Worm (Caenorhabditis elegans) whole organism, early embryonic: Measurements from ENCODE around the gene hizr-1.

ENCODE experiments used
- B0310.2 ChIP-seq: sonication (generic microtip); optimal IDR thresholded peaks from 2 replicates; lab custom pipeline; 2016; ENCODE audit warnings: mild to moderate bottlenecking, missing genetic modification characterization, missing compliant biosample characterization
- F13C5.2 ChIP-seq: sonication (generic microtip); optimal IDR thresholded peaks from 2 replicates; lab custom pipeline; 2017; ENCODE audit warnings: mild to moderate bottlenecking, missing genetic modification characterization, inconsistent platforms, missing compliant biosample characterization
- aly-1 ChIP-seq: sonication (generic microtip); optimal IDR thresholded peaks from 2 replicates; lab custom pipeline; 2016; ENCODE audit warnings: missing genetic modification characterization, missing compliant biosample characterization
- ama-1 ChIP-seq: fragments of 150-350 bp; optimal IDR thresholded peaks from 2 replicates; lab custom pipeline; 2014
- ceh-13 ChIP-seq: fragments of 200-800 bp; sonication (Bioruptor generic); optimal IDR thresholded peaks from 2 replicates; lab custom pipeline; 2018; ENCODE audit warnings: mild to moderate bottlenecking, missing genetic modification characterization, missing compliant biosample characterization
- ceh-36 ChIP-seq: sonication (generic microtip); optimal IDR thresholded peaks from 2 replicates; lab custom pipeline; 2016; ENCODE audit warnings: missing genetic modification characterization, inconsistent platforms, missing compliant biosample characterization
- ets-7 ChIP-seq: sonication (generic microtip); optimal IDR thresholded peaks from 2 replicates; lab custom pipeline; 2016; ENCODE audit warnings: missing genotype, missing genetic modification characterization, missing compliant biosample characterization
- flt-1 ChIP-seq: fragments of 200-800 bp; sonication (Bioruptor generic); IDR thresholded peaks from 2 replicates; pipeline ENCODE4 v1.3.6; 2022; ENCODE audit warnings: missing genetic modification characterization, missing compliant biosample characterization
- hmbx-1 ChIP-seq: sonication (generic microtip); optimal IDR thresholded peaks from 2 replicates; lab custom pipeline; 2016; ENCODE audit warnings: mild to moderate bottlenecking, missing genetic modification characterization, missing compliant biosample characterization
- hmg-4 ChIP-seq: fragments of 200-800 bp; sonication (Bioruptor generic); optimal IDR thresholded peaks from 2 replicates; lab custom pipeline; 2018; ENCODE audit warnings: mild to moderate bottlenecking, missing genetic modification characterization, missing compliant biosample characterization
- hnd-1 ChIP-seq: sonication (generic microtip); optimal IDR thresholded peaks from 2 replicates; lab custom pipeline; 2016; ENCODE audit warnings: missing genetic modification characterization, missing compliant biosample characterization
- pes-1 ChIP-seq: fragments of 200-800 bp; sonication (Bioruptor generic); IDR thresholded peaks from 2 replicates; pipeline ENCODE4 v1.3.6; 2022; ENCODE audit warnings: missing genetic modification reagents, missing genetic modification characterization, missing compliant biosample characterization
- scrt-1 ChIP-seq: fragments of 200-800 bp; sonication (Bioruptor generic); IDR thresholded peaks from 2 replicates; pipeline ENCODE4 v1.3.6; 2022; ENCODE audit warnings: missing genetic modification characterization, missing compliant biosample characterization
- tbx-11 ChIP-seq: fragments of 200-800 bp; sonication (Bioruptor generic); IDR thresholded peaks from 2 replicates; pipeline ENCODE4 v1.3.6; 2022; ENCODE audit warnings: missing genetic modification characterization, missing compliant biosample characterization
- tbx-37 ChIP-seq: fragments of 200-800 bp; sonication (Bioruptor generic); conservative IDR thresholded peaks from 2 replicates; pipeline ENCODE4 v1.3.6; 2022; ENCODE audit warnings: missing genetic modification reagents, missing genetic modification characterization, missing compliant biosample characterization
- tra-4 ChIP-seq: sonication (generic microtip); optimal IDR thresholded peaks from 2 replicates; lab custom pipeline; 2017; ENCODE audit warnings: missing genetic modification characterization, missing compliant biosample characterization

hizr-1 gene

DNA sequence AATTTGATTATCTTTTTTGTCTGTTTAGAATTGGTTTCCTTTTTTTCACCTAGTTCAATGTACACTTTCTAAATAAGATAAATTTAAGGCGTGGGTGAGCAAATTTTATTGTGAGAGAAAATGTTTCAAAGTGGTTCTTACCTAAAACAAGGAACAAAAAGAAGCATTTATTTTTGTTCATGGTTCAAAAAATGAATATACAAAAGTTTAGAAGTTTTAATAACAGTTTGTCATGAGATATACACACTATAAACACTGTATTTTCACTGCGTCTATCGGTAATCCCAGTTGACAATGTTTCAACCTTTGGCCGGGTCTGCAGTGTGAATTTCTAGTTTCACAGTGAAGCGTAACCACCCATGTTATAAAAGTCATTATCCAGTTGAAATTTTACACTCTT, 2.7 kb upstream of the hizr-1 start, which contains the start of gene F08G12.11:
F08G12.11 (minus strand) TSS at position 181 of the 400 bp plus-strand sequence.
- no peak for TF ChIP-seq tbx-37
- no peak for TF ChIP-seq hmbx-1 (tag; lab: Kevin White, UChicago)
- no peak for TF ChIP-seq ama-1 (lab: Kevin White, UChicago)
- no peak for TF ChIP-seq hnd-1 (tag; lab: Kevin White, UChicago)
- TF ChIP-seq tbx-11 (GFP tag; lab: Robert Waterston, UW) = no peak
- no peak for TF ChIP-seq hmg-4 (GFP tag; lab: Kevin White, UChicago)
- no peak for TF ChIP-seq ceh-36 (tag; lab: Kevin White, UChicago)
- no peak for TF ChIP-seq ceh-13 (GFP tag; lab: Kevin White, UChicago)
- no peak for TF ChIP-seq F13C5.2 (tag; lab: Kevin White, UChicago)
- no peak for TF ChIP-seq aly-1 (tag; lab: Kevin White, UChicago)

DNA sequence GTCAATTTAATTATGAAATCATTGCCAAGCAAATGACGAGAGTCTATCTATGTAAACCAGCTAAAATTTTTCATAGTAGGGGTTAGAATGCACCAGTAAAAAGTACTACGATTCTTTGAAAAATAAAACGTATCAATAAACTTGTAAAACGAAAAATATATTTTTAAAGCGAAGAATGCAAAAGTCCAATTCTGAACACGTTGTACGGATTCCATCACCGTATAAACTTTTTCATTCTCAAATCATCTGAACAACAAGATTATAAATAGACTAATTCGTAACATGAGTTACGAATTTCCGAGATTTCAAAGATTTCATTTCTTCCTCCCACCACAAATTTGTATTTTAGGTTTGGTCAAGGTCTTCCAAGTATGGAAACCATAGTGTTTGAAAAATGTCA, 1.3 kb upstream of the hizr-1 start, which contains the start of gene nlp-57:
nlp-57 (plus strand) TSS at position 301 of the 400 bp plus-strand sequence.
- TF ChIP-seq pes-1 = no peak
- TF ChIP-seq hnd-1 (tag; lab: Kevin White, UChicago) = no peak
- TF ChIP-seq flt-1 (GFP tag; lab: Robert Waterston, UW) = no peak
- TF ChIP-seq tra-4 = no peak
- TF ChIP-seq scrt-1 (GFP tag; lab: Robert Waterston, UW) = no peak
- no peak for TF ChIP-seq ceh-13 (GFP tag; lab: Kevin White, UChicago)
- TF ChIP-seq aly-1 (tag; lab: Kevin White, UChicago) = no peak
- no peak for TF ChIP-seq B0310.2 (tag; lab: Kevin White, UChicago)
- no peak for TF ChIP-seq hmg-4 (GFP tag; lab: Kevin White, UChicago)

DNA sequence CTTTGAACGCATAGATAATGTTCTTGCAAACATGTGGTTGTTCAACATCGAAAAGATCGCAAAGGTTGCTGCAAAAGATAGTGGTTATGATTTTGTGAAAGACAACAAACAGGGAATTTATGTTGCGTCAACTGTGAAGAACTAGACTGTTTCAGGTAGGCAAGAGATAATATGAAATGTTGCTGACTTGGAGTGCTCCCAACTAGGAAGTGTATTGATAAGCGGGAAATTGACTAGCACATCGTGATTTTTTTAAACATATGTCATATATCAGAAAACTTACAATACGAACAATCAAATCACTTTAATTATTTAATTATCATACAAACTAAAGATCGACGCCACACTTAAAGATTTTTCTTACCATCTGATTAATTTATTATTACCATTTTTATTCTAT, 5.1 kb downstream of the hizr-1 start:
- TF ChIP-seq ets-7 (tag; lab: Kevin White, UChicago) = no peak
- no peak for TF ChIP-seq aly-1 (tag; lab: Kevin White, UChicago)
- TF ChIP-seq scrt-1 (GFP tag; lab: Robert Waterston, UW) = no peak
- TF ChIP-seq hnd-1 (tag; lab: Kevin White, UChicago) = no peak
- no peak for TF ChIP-seq ceh-13 (GFP tag; lab: Kevin White, UChicago)
- no peak for TF ChIP-seq B0310.2 (tag; lab: Kevin White, UChicago)
- no peak for TF ChIP-seq ama-1 (lab: Kevin White, UChicago)
- TF ChIP-seq tra-4 = no peak

DNA sequence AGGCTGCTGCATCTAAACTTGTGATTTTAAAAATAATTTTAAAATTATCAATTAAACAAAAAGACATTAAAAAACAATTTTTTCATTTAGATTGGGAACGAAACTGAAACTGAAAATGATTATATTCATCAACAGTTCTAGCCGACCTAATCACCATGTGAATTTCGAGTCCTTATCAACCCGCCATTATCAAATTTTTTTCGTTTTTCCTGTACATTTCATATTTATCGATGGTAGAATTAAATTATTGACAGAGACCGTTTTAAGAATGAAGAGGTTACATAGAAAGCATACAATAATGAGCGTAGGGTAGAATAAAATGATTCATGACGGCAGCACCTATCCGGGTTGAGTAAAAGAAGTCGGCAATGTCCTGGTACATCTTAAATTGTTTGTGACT, 6.2 kb downstream of the hizr-1 start, which contains the start of gene asm-2:
asm-2 (minus strand) TSS at position 12 of the 400 bp plus-strand sequence.
- no peak for TF ChIP-seq pes-1
- no peak for TF ChIP-seq ama-1 (lab: Kevin White, UChicago)
- TF ChIP-seq ceh-36 (tag; lab: Kevin White, UChicago) = no peak
- no peak for TF ChIP-seq tbx-11 (GFP tag; lab: Robert Waterston, UW)
- TF ChIP-seq ceh-13 (GFP tag; lab: Kevin White, UChicago) = no peak

DNA sequence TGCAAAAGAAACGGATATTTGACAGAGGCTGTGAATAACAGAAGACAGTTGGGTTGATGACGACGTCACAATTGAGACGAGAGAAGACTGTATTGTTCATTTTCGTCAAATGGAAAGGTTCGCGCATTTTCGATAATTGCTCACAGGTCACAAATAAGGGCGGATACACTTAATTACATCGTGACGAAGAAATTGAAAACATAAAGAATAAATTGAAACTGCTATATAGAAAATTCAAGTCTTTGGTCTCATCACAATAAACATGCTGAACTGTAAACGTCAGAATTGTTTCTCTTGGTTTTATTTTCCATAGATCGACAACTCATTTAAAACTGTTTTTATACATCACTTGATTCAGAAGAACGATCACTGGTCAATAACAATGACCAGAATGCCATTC, 8.7 kb downstream of the hizr-1 start, which contains the start of gene ZK455.5:
ZK455.5 (minus strand) TSS at position 101 of the 400 bp plus-strand sequence.
- TF ChIP-seq B0310.2 (tag; lab: Kevin White, UChicago) = no peak
- TF ChIP-seq ama-1 (lab: Kevin White, UChicago) = no peak
- no peak for TF ChIP-seq ets-7 (tag; lab: Kevin White, UChicago)
- no peak for TF ChIP-seq hnd-1 (tag; lab: Kevin White, UChicago)
- TF ChIP-seq pes-1 = no peak
- TF ChIP-seq tra-4 = no peak
- TF ChIP-seq hmbx-1 (tag; lab: Kevin White, UChicago) = no peak
- no peak for TF ChIP-seq F13C5.2 (tag; lab: Kevin White, UChicago)

DNA sequence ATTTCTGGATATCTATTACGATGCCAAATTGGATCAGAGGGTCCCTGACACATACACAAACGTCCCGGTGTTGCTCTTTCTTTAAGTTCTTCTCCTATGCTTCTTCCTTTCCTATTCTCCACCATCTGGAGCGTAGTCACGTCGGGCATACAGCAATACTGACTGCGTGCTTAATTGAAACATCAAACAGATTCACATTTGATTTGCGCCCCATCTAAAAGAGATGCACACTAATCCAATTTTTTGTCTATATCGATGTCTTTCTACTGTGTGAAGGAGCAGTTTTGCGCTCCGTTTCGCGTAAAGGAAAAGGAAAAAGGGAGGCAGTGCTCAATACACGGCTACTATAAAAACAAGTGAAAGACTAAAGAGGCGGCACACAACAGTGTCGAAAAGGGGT, 10.6 kb downstream of the hizr-1 start:
- TF ChIP-seq tra-4 = no peak
- TF ChIP-seq tbx-11 (GFP tag; lab: Robert Waterston, UW) = no peak
- no peak for TF ChIP-seq ama-1 (lab: Kevin White, UChicago)
- no peak for TF ChIP-seq B0310.2 (tag; lab: Kevin White, UChicago)
- no peak for TF ChIP-seq F13C5.2 (tag; lab: Kevin White, UChicago)
- no peak for TF ChIP-seq hnd-1 (tag; lab: Kevin White, UChicago)

DNA sequence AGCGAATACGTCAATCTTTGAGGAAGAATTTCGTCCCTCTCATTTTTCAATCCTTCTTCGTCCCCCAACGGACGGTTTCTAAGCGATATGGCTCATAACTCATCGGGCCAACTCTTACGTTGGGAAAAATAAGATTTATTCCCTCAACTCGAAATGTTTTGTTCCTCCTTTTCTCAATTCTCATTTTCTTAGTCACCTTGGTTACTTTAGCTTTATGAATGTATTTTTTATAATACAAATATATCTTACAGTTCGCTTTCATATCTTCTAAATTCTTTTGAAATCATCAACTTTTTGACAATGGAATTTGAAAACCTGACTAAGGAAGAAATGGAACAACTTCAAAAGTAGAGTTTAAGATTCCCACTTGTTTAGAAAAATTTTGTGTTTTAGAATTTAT, 11.3 kb downstream of the hizr-1 start, which contains the start of gene npr-9:
npr-9 (plus strand) TSS at position 301 of the 400 bp plus-strand sequence.
- TF ChIP-seq hnd-1 (tag; lab: Kevin White, UChicago) = no peak
- TF ChIP-seq tbx-37 = no peak
- TF ChIP-seq pes-1 = no peak
- no peak for TF ChIP-seq hmbx-1 (tag; lab: Kevin White, UChicago)
- TF ChIP-seq ceh-13 (GFP tag; lab: Kevin White, UChicago) = no peak
- no peak for TF ChIP-seq ets-7 (tag; lab: Kevin White, UChicago)
- no peak for TF ChIP-seq F13C5.2 (tag; lab: Kevin White, UChicago)
- no peak for TF ChIP-seq ceh-36 (tag; lab: Kevin White, UChicago)
- TF ChIP-seq tra-4 = no peak
- no peak for TF ChIP-seq scrt-1 (GFP tag; lab: Robert Waterston, UW)
- no peak for TF ChIP-seq B0310.2 (tag; lab: Kevin White, UChicago)
- no peak for TF ChIP-seq tbx-11 (GFP tag; lab: Robert Waterston, UW)
- TF ChIP-seq hmg-4 (GFP tag; lab: Kevin White, UChicago) = no peak
- no peak for TF ChIP-seq aly-1 (tag; lab: Kevin White, UChicago)
- no peak for TF ChIP-seq flt-1 (GFP tag; lab: Robert Waterston, UW)

DNA sequence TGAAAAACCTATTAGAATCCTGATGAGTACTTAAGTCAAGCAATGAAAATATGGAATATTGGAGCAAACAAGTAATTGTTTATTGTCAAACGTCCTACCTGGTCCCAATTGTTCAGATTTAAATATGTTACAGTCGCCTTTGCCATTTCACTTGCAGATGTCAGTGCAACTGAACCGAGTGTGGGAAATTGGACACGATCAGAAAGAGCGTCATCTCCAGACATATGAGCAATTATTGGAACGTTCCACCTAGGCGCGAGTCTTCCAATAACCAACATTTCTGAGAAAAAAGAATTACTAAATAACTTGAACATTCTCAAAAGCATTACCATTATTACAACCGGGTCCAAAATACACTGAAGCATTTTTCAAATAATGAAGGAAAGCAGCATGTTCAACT, 19.0 kb downstream of the hizr-1 start:
- no peak for TF ChIP-seq scrt-1 (GFP tag; lab: Robert Waterston, UW)
- TF ChIP-seq hmg-4 (GFP tag; lab: Kevin White, UChicago) = no peak
- no peak for TF ChIP-seq aly-1 (tag; lab: Kevin White, UChicago)
- no peak for TF ChIP-seq tra-4
- TF ChIP-seq ama-1 (lab: Kevin White, UChicago) = no peak
- no peak for TF ChIP-seq flt-1 (GFP tag; lab: Robert Waterston, UW)
- TF ChIP-seq B0310.2 (tag; lab: Kevin White, UChicago) = no peak
- no peak for TF ChIP-seq ceh-36 (tag; lab: Kevin White, UChicago)
- no peak for TF ChIP-seq pes-1
